Fruit fly (Drosophila melanogaster): ENCODE results near the gene Orct.

Orct gene

dm6 chr3R:24295556-24296465, 19.8 kb downstream of the Orct start (continued):
- no peak for TF ChIP-seq zf30C (GFP tag; optimal IDR thresholded peaks at IDR 0.05)
- TF ChIP-seq BEAF-32 (GFP tag; optimal IDR thresholded peaks at IDR 0.05) = no peak
- peak; percentile 68 for TF ChIP-seq gsb (GFP tag; IDR thresholded peaks at IDR 0.05)
- peak; percentile 72 for TF ChIP-seq CG31441 (GFP tag; IDR thresholded peaks at IDR 0.05)
- TF ChIP-seq slbo (GFP tag; IDR thresholded peaks at IDR 0.05) = peak; percentile 87
- TF ChIP-seq aop (GFP tag; IDR thresholded peaks at IDR 0.05) = 0 out of 2 replicates have a peak, but pooled peaks have one; percentile 46
- TF ChIP-seq pita (GFP tag; optimal IDR thresholded peaks at IDR 0.05) = no peak
- TF ChIP-seq CG4328 (GFP tag; optimal IDR thresholded peaks at IDR 0.05) = no peak
- peak; percentile 58 for TF ChIP-seq CG11723 (GFP tag; optimal IDR thresholded peaks at IDR 0.05)
- peak; percentile 41; the same call in 1 of the 2 replicates for TF ChIP-seq GATAe (GFP tag; conservative IDR thresholded peaks at IDR 0.05)
- peak; percentile 78 for TF ChIP-seq CG12659 (GFP tag; optimal IDR thresholded peaks at IDR 0.05)
- peak; percentile 59 for TF ChIP-seq trem (tag; optimal IDR thresholded peaks at IDR 0.05)
- TF ChIP-seq CTCF (GFP tag; optimal IDR thresholded peaks at IDR 0.05) = no peak
- peak; percentile 90 for TF ChIP-seq CG12769 (tag; optimal IDR thresholded peaks at IDR 0.05)
- TF ChIP-seq mirr (GFP tag; optimal IDR thresholded peaks at IDR 0.05) = peak; percentile 42
- TF ChIP-seq Nf-YC (tag; optimal IDR thresholded peaks at IDR 0.05) = peak; percentile 21
- peak; percentile 75 for TF ChIP-seq Abd-B (GFP tag; optimal IDR thresholded peaks at IDR 0.05)
- no peak for TF ChIP-seq CG31365 (tag; optimal IDR thresholded peaks at IDR 0.05)
- peak; percentile 64 for TF ChIP-seq sd (tag; optimal IDR thresholded peaks at IDR 0.05)
- peak; percentile 19 for TF ChIP-seq disco-r (GFP tag; optimal IDR thresholded peaks at IDR 0.05)
- peak; percentile 79 for TF ChIP-seq CG8765 (GFP tag; IDR thresholded peaks at IDR 0.05)
- TF ChIP-seq CG8388 (GFP tag; optimal IDR thresholded peaks at IDR 0.05) = peak; percentile 65
- peak; percentile 66 for TF ChIP-seq CG5245 (GFP tag; optimal IDR thresholded peaks at IDR 0.05)
- peak; percentile 84 for TF ChIP-seq CG4404 (GFP tag; IDR thresholded peaks at IDR 0.05)
- TF ChIP-seq CG6254 (GFP tag; optimal IDR thresholded peaks at IDR 0.05) = no peak
- peak; percentile 54 for TF ChIP-seq NC2β (GFP tag; optimal IDR thresholded peaks at IDR 0.05)
- TF ChIP-seq CG7839 (tag; optimal IDR thresholded peaks at IDR 0.05) = peak; percentile 87
- peak; percentile 73 for TF ChIP-seq Atf-2 (GFP tag; optimal IDR thresholded peaks at IDR 0.05)
- no peak for TF ChIP-seq sc (optimal IDR thresholded peaks at IDR 0.05)
- peak; percentile 22 for TF ChIP-seq sc (GFP tag; optimal IDR thresholded peaks at IDR 0.05)
- peak; percentile 67 for TF ChIP-seq fd96Cb (tag; optimal IDR thresholded peaks at IDR 0.05)
- TF ChIP-seq unpg (GFP tag; optimal IDR thresholded peaks at IDR 0.05) = peak; percentile 87
- TF ChIP-seq CG1602 (GFP tag; optimal IDR thresholded peaks at IDR 0.05) = peak; percentile 76
- peak; percentile 61 for TF ChIP-seq CG31224 (GFP tag; IDR thresholded peaks at IDR 0.05)
- TF ChIP-seq CG14860 (GFP tag; IDR thresholded peaks at IDR 0.05; ENCODE audit: partially characterized antibody) = no peak
- peak; percentile 64 for TF ChIP-seq Atf3 (GFP tag; optimal IDR thresholded peaks at IDR 0.05)
- peak; percentile 39 for TF ChIP-seq wek (GFP tag; optimal IDR thresholded peaks at IDR 0.05)
- TF ChIP-seq ssp (GFP tag; IDR thresholded peaks at IDR 0.05) = peak; percentile 46
- peak; percentile 74 for TF ChIP-seq maf-S (GFP tag; optimal IDR thresholded peaks at IDR 0.05)
- peak; percentile 64 for TF ChIP-seq org-1 (GFP tag; optimal IDR thresholded peaks at IDR 0.05)
- peak; percentile 41 for TF ChIP-seq slou (GFP tag; optimal IDR thresholded peaks at IDR 0.05)
- peak; percentile 79 for TF ChIP-seq seq (GFP tag; IDR thresholded peaks at IDR 0.05)
- peak; percentile 50 for TF ChIP-seq Mad (GFP tag; optimal IDR thresholded peaks at IDR 0.05)
- TF ChIP-seq Max (GFP tag; optimal IDR thresholded peaks at IDR 0.05) = peak; percentile 50
- TF ChIP-seq Dip3 (GFP tag; optimal IDR thresholded peaks at IDR 0.05) = peak; percentile 80
- TF ChIP-seq eyg (GFP tag; optimal IDR thresholded peaks at IDR 0.05) = peak; percentile 32
- TF ChIP-seq her (GFP tag; optimal IDR thresholded peaks at IDR 0.05) = peak; percentile 45
- TF ChIP-seq CG10366 (GFP tag; IDR thresholded peaks at IDR 0.05) = peak; percentile 75
- peak; percentile 83 for TF ChIP-seq CG9817 (tag; optimal IDR thresholded peaks at IDR 0.05)
- peak; percentile 65 for TF ChIP-seq CG12299 (tag; optimal IDR thresholded peaks at IDR 0.05)
